Fruit fly (Drosophila melanogaster) whole organism, embryonic: ENCODE results near the gene CG7724.

Source experiments
- Adf1 ChIP-seq: fragments of 200-800 bp; sonication (Bioruptor generic); IDR thresholded peaks from 2 replicates; pipeline ENCODE4 v1.3.6; 2022; ENCODE audit warnings: missing biosample characterization, missing genetic modification characterization
- Atf6 ChIP-seq: fragments of 200-800 bp; sonication (Bioruptor generic); IDR thresholded peaks from 2 replicates; pipeline ENCODE4 v1.3.6; 2022; ENCODE audit warnings: missing biosample characterization, missing genetic modification characterization
- CG10366 ChIP-seq: fragments of 200-800 bp; sonication (Bioruptor generic); IDR thresholded peaks from 2 replicates; pipeline ENCODE4 v1.3.6; 2022; ENCODE audit warnings: missing biosample characterization, missing genetic modification characterization
- CG10565 ChIP-seq: fragments of 200-800 bp; sonication (Bioruptor generic); optimal IDR thresholded peaks from 3 replicates; lab custom pipeline; 2016; ENCODE audit warnings: missing biosample characterization, mild to moderate bottlenecking, missing genetic modification characterization
- CG10654 ChIP-seq: fragments of 200-800 bp; sonication (Bioruptor generic); optimal IDR thresholded peaks from 2 replicates; lab custom pipeline; 2016; ENCODE audit warnings: missing biosample characterization, missing genetic modification characterization
- CG13424 ChIP-seq: fragments of 200-800 bp; sonication (Bioruptor generic); optimal IDR thresholded peaks from 2 replicates; lab custom pipeline; 2019; ENCODE audit warnings: missing biosample characterization, mild to moderate bottlenecking, missing genetic modification characterization, moderate library complexity
- CG13624 ChIP-seq: fragments of 200-800 bp; sonication (Bioruptor generic); optimal IDR thresholded peaks from 2 replicates; lab custom pipeline; 2016; ENCODE audit warnings: missing biosample characterization, missing genetic modification characterization
- CG15696 ChIP-seq: fragments of 200-800 bp; sonication (Bioruptor generic); optimal IDR thresholded peaks from 2 replicates; lab custom pipeline; 2019; ENCODE audit warnings: missing biosample characterization, mild to moderate bottlenecking, missing genetic modification characterization, moderate library complexity
- CG16813 ChIP-seq: fragments of 200-800 bp; sonication (Bioruptor generic); IDR thresholded peaks from 3 replicates; pipeline ENCODE4 v1.3.6; 2022; ENCODE audit warnings: missing biosample characterization, missing genetic modification characterization; ENCODE audit not compliant: partially characterized antibody
- CG16815 ChIP-seq: fragments of 200-800 bp; sonication (Bioruptor generic); optimal IDR thresholded peaks from 3 replicates; lab custom pipeline; 2017; ENCODE audit warnings: missing biosample characterization, mild to moderate bottlenecking, missing genetic modification characterization
- CG17359 ChIP-seq: fragments of 200-800 bp; sonication (Bioruptor generic); optimal IDR thresholded peaks from 3 replicates; lab custom pipeline; 2018; ENCODE audit warnings: missing biosample characterization, mild to moderate bottlenecking, missing genetic modification characterization, moderate library complexity
- CG18011 ChIP-seq: fragments of 200-800 bp; sonication (Bioruptor generic); optimal IDR thresholded peaks from 2 replicates; lab custom pipeline; 2017; ENCODE audit warnings: missing biosample characterization, missing genetic modification characterization, mild to moderate bottlenecking, moderate library complexity, missing genotype
- CG2116 ChIP-seq: fragments of 200-800 bp; sonication (Bioruptor generic); optimal IDR thresholded peaks from 3 replicates; lab custom pipeline; 2018; ENCODE audit warnings: missing biosample characterization, mild to moderate bottlenecking, missing genetic modification characterization
- CG3838 ChIP-seq: fragments of 200-800 bp; sonication (Bioruptor generic); optimal IDR thresholded peaks from 3 replicates; lab custom pipeline; 2016; ENCODE audit warnings: missing biosample characterization, missing genetic modification characterization
- CG5180 ChIP-seq: fragments of 200-800 bp; sonication (Bioruptor generic); optimal IDR thresholded peaks from 3 replicates; lab custom pipeline; 2017; ENCODE audit warnings: missing biosample characterization, missing genetic modification characterization, mild to moderate bottlenecking, moderate library complexity, missing genetic modification reagents
- CG6683 ChIP-seq: fragments of 200-800 bp; sonication (Bioruptor generic); optimal IDR thresholded peaks from 2 replicates; lab custom pipeline; 2017; ENCODE audit warnings: missing biosample characterization, mild to moderate bottlenecking, missing genetic modification characterization, missing genetic modification reagents
- CG8290 ChIP-seq, 3 experiments: fragments of 200-800 bp; sonication (Bioruptor generic); optimal IDR thresholded peaks; 2 replicates each; lab custom pipeline; 2016 to 2019; ENCODE audit warnings: missing biosample characterization in 3 of 3, missing genetic modification characterization in 3 of 3, mild to moderate bottlenecking in 2 of 3, moderate library complexity in 1 of 3
- Dref ChIP-seq: fragments of 200-800 bp; sonication (Bioruptor generic); IDR thresholded peaks from 2 replicates; pipeline ENCODE4 v1.3.6; 2022; ENCODE audit warnings: missing biosample characterization, missing genetic modification characterization
- Fer2 ChIP-seq: fragments of 200-800 bp; sonication (Bioruptor generic); optimal IDR thresholded peaks from 2 replicates; lab custom pipeline; 2018; ENCODE audit warnings: missing biosample characterization, mild to moderate bottlenecking, missing genetic modification characterization, moderate library complexity
- Hmr ChIP-seq: fragments of 200-800 bp; sonication (Bioruptor generic); optimal IDR thresholded peaks from 3 replicates; lab custom pipeline; 2017; ENCODE audit warnings: mild to moderate bottlenecking, missing biosample characterization, missing genetic modification reagents, missing genetic modification characterization
- Lim3 ChIP-seq: fragments of 200-800 bp; sonication (Bioruptor generic); IDR thresholded peaks from 2 replicates; pipeline ENCODE4 v1.3.6; 2022; ENCODE audit warnings: missing biosample characterization, missing genetic modification characterization
- MESR4 ChIP-seq: fragments of 200-800 bp; sonication (Bioruptor generic); optimal IDR thresholded peaks from 2 replicates; lab custom pipeline; 2018; ENCODE audit warnings: missing biosample characterization, mild to moderate bottlenecking, missing genetic modification characterization, moderate library complexity
- Med ChIP-seq: fragments of 200-800 bp; sonication (Bioruptor generic); peaks from one replicate; lab custom pipeline; 2016; ENCODE audit warnings: missing biosample characterization, missing genetic modification characterization, mild to moderate bottlenecking, inconsistent platforms, moderate library complexity
- Meics ChIP-seq: fragments of 200-800 bp; sonication (Bioruptor generic); optimal IDR thresholded peaks from 2 replicates; lab custom pipeline; 2017; ENCODE audit warnings: missing biosample characterization, mild to moderate bottlenecking, missing genetic modification characterization
- NC2α ChIP-seq: fragments of 200-800 bp; sonication (Bioruptor generic); optimal IDR thresholded peaks from 2 replicates; lab custom pipeline; 2016; ENCODE audit warnings: missing biosample characterization, missing genetic modification characterization
- Nf-YC ChIP-seq: fragments of 200-800 bp; optimal IDR thresholded peaks from 3 replicates; lab custom pipeline; 2019; ENCODE audit warnings: missing biosample characterization, mild to moderate bottlenecking, missing genetic modification characterization, moderate library complexity
- Oli ChIP-seq: fragments of 200-800 bp; sonication (Bioruptor generic); optimal IDR thresholded peaks from 2 replicates; lab custom pipeline; 2018; ENCODE audit warnings: missing biosample characterization, mild to moderate bottlenecking, missing genetic modification characterization, moderate library complexity
- Six4 ChIP-seq: fragments of 200-800 bp; sonication (Bioruptor generic); optimal IDR thresholded peaks from 2 replicates; lab custom pipeline; 2016; ENCODE audit warnings: missing biosample characterization, missing genetic modification characterization
- aop ChIP-seq: fragments of 200-800 bp; sonication (Bioruptor generic); IDR thresholded peaks from 2 replicates; pipeline ENCODE4 v1.3.6; 2022; ENCODE audit warnings: missing biosample characterization, missing genetic modification characterization
- ash1 ChIP-seq: fragments of 200-800 bp; sonication (Bioruptor generic); optimal IDR thresholded peaks from 2 replicates; lab custom pipeline; 2018; ENCODE audit warnings: missing biosample characterization, mild to moderate bottlenecking, missing genetic modification characterization
- bab2 ChIP-seq: fragments of 200-800 bp; sonication (Bioruptor generic); optimal IDR thresholded peaks from 2 replicates; lab custom pipeline; 2016; ENCODE audit warnings: missing biosample characterization, missing genetic modification characterization
- bcd ChIP-seq: fragments of 200-800 bp; sonication (Bioruptor generic); optimal IDR thresholded peaks from 2 replicates; lab custom pipeline; 2017; ENCODE audit warnings: missing biosample characterization, mild to moderate bottlenecking, missing genetic modification characterization
- caup ChIP-seq: fragments of 200-800 bp; sonication (Bioruptor generic); optimal IDR thresholded peaks from 3 replicates; lab custom pipeline; 2017; ENCODE audit warnings: missing biosample characterization, mild to moderate bottlenecking, missing genetic modification characterization, moderate library complexity; ENCODE audit not compliant: severe bottlenecking
- dpn ChIP-seq, 2 experiments: fragments of 200-800 bp; sonication (Bioruptor generic); optimal IDR thresholded peaks; 3 replicates each; lab custom pipeline; 2016; ENCODE audit warnings: missing biosample characterization in 2 of 2, missing genetic modification characterization in 2 of 2
- dysf ChIP-seq: fragments of 200-800 bp; sonication (Bioruptor generic); IDR thresholded peaks from 3 replicates; pipeline ENCODE4 v1.3.6; 2022; ENCODE audit warnings: missing biosample characterization, missing genetic modification characterization
- esg ChIP-seq: fragments of 200-800 bp; sonication (Bioruptor generic); conservative IDR thresholded peaks from 2 replicates; pipeline ENCODE4 v1.3.6; 2022; ENCODE audit warnings: missing biosample characterization, missing genetic modification characterization
- gfzf ChIP-seq: fragments of 200-800 bp; sonication (Bioruptor generic); optimal IDR thresholded peaks from 2 replicates; lab custom pipeline; 2016; ENCODE audit warnings: missing biosample characterization, mild to moderate bottlenecking, missing genetic modification characterization, moderate library complexity
- gsb ChIP-seq: fragments of 200-800 bp; sonication (Bioruptor generic); IDR thresholded peaks from 2 replicates; pipeline ENCODE4 v1.3.6; 2022; ENCODE audit warnings: missing biosample characterization, missing genetic modification characterization
- lab ChIP-seq: fragments of 200-800 bp; sonication (Bioruptor generic); optimal IDR thresholded peaks from 3 replicates; lab custom pipeline; 2017; ENCODE audit warnings: missing biosample characterization, missing genetic modification characterization, mild to moderate bottlenecking, moderate library complexity, missing genetic modification reagents
- luna ChIP-seq: fragments of 200-800 bp; sonication (Bioruptor generic); optimal IDR thresholded peaks from 2 replicates; lab custom pipeline; 2016; ENCODE audit warnings: missing biosample characterization, missing genetic modification characterization
- org-1 ChIP-seq: fragments of 200-800 bp; sonication (Bioruptor generic); optimal IDR thresholded peaks from 2 replicates; lab custom pipeline; 2017; ENCODE audit warnings: missing biosample characterization, missing genetic modification characterization
- pfk ChIP-seq: fragments of 200-800 bp; sonication (Bioruptor generic); optimal IDR thresholded peaks from 2 replicates; lab custom pipeline; 2018; ENCODE audit warnings: missing biosample characterization, mild to moderate bottlenecking, missing genetic modification characterization, moderate library complexity
- pum ChIP-seq: fragments of 200-800 bp; sonication (Bioruptor generic); optimal IDR thresholded peaks from 2 replicates; lab custom pipeline; 2016; ENCODE audit warnings: missing biosample characterization, missing genetic modification characterization
- sisA ChIP-seq: fragments of 200-800 bp; sonication (Bioruptor generic); IDR thresholded peaks from 2 replicates; pipeline ENCODE4 v1.3.6; 2022; ENCODE audit warnings: missing biosample characterization, missing genetic modification characterization
- ssp ChIP-seq: fragments of 200-800 bp; sonication (Bioruptor generic); IDR thresholded peaks from 2 replicates; pipeline ENCODE4 v1.3.6; 2022; ENCODE audit warnings: missing biosample characterization, missing genetic modification characterization
- tll ChIP-seq, 2 experiments: fragments of 200-800 bp in 1 of 2; fragments of >200 bp in 1 of 2; sonication (Bioruptor generic) in 1 of 2; optimal IDR thresholded peaks; 2 replicates each; lab custom pipeline; 2017 to 2019; ENCODE audit warnings: missing biosample characterization in 2 of 2, missing genetic modification characterization in 2 of 2, mild to moderate bottlenecking in 1 of 2, moderate library complexity in 1 of 2
- toy ChIP-seq: fragments of 200-800 bp; sonication (Bioruptor generic); IDR thresholded peaks from 2 replicates; pipeline ENCODE4 v1.3.6; 2022; ENCODE audit warnings: missing biosample characterization, missing genetic modification characterization
- twi ChIP-seq: fragments of 200-800 bp; optimal IDR thresholded peaks from 2 replicates; lab custom pipeline; 2019; ENCODE audit warnings: missing biosample characterization, mild to moderate bottlenecking, missing genetic modification characterization, moderate library complexity
- usp ChIP-seq: fragments of >200 bp; optimal IDR thresholded peaks from 2 replicates; lab custom pipeline; 2017; ENCODE audit warnings: missing biosample characterization, missing genetic modification characterization
- z ChIP-seq: fragments of 200-800 bp; sonication (Bioruptor generic); IDR thresholded peaks from 3 replicates; pipeline ENCODE4 v1.3.6; 2022; ENCODE audit warnings: missing biosample characterization, missing genetic modification characterization

Gene CG7724

dm6 chr3L:17007041-17007471 is 48.4 kb upstream of the CG7724 start (continued):
- TF ChIP-seq tll (GFP tag; optimal IDR thresholded peaks at IDR 0.05; lab: Kevin White, UChicago) (no peak), aop (no peak), MESR4 (no peak), Six4 (GFP tag; lab: Kevin White, UChicago) (no peak), Hmr (GFP tag; lab: Kevin White, UChicago) (no peak), Lim3 (no peak), luna (no peak), pum (no peak), CG10366 (GFP tag; lab: Robert Waterston, UW) (peak; percentile 52; the same call in 1 of the 2 replicates), CG10565 (GFP tag; lab: Kevin White, UChicago) (no peak), z (GFP tag; lab: Robert Waterston, UW) (no peak), dpn (GFP tag; optimal IDR thresholded peaks at IDR 0.05; lab: Kevin White, UChicago) (peak in 1 of 2 experiments; percentile 4), dysf (GFP tag; lab: Robert Waterston, UW) (peak; percentile 55; the same call in 2 of the 3 replicates), CG16815 (no peak), esg (GFP tag; lab: Robert Waterston, UW) (peak; percentile 25; the same call in 1 of the 2 replicates), lab (peak; percentile 53), CG17359 (tag; lab: Kevin White, UChicago) (peak; percentile 33), Adf1 (GFP tag; lab: Robert Waterston, UW) (peak; percentile 36; the same call in 1 of the 2 replicates), org-1 (GFP tag; lab: Kevin White, UChicago) (peak; percentile 7), CG6683 (GFP tag; lab: Kevin White, UChicago) (no peak), CG18011 (GFP tag; lab: Kevin White, UChicago) (no peak), CG10654 (GFP tag; lab: Kevin White, UChicago) (peak; percentile 6), Med (GFP tag; lab: Kevin White, UChicago) (peak; percentile 59), NC2α (GFP tag; lab: Kevin White, UChicago) (no peak), Dref (GFP tag; lab: Robert Waterston, UW) (no peak), sisA (0 out of 2 replicates have a peak, but pooled peaks have one; percentile 15), CG15696 (tag; lab: Kevin White, UChicago) (no peak), CG13424 (peak; percentile 23), Nf-YC (no peak), bcd (GFP tag; lab: Kevin White, UChicago) (peak; percentile 25), Fer2 (tag; lab: Kevin White, UChicago) (no peak), Atf6 (GFP tag; lab: Robert Waterston, UW) (peak; percentile 43), usp (GFP tag; lab: Kevin White, UChicago) (no peak), CG2116 (no peak), Meics (GFP tag; lab: Kevin White, UChicago) (peak; percentile 53), pfk (GFP tag; lab: Kevin White, UChicago) (no peak), gsb (GFP tag; lab: Robert Waterston, UW) (0 out of 2 replicates have a peak, but pooled peaks have one; percentile 18), twi (no peak), ssp (GFP tag; lab: Robert Waterston, UW) (no peak), caup (GFP tag; lab: Kevin White, UChicago) (peak; percentile 2), CG5180 (GFP tag; lab: Kevin White, UChicago) (no peak), CG8290 (GFP tag; optimal IDR thresholded peaks at IDR 0.05; lab: Kevin White, UChicago) (no peak), CG8290 (tag; optimal IDR thresholded peaks at IDR 0.05; lab: Kevin White, UChicago) (peak in 1 of 2 experiments; percentile 56), Oli (tag; lab: Kevin White, UChicago) (peak; percentile 17), gfzf (GFP tag; lab: Kevin White, UChicago) (no peak), CG3838 (GFP tag; lab: Kevin White, UChicago) (no peak), ash1 (GFP tag; lab: Kevin White, UChicago) (peak; percentile 19), CG13624 (GFP tag; lab: Kevin White, UChicago) (no peak), bab2 (GFP tag; lab: Kevin White, UChicago) (no peak), CG16813 (GFP tag; lab: Robert Waterston, UW) (no peak), toy (GFP tag; lab: Robert Waterston, UW) (no peak)
